Fruit fly (Drosophila melanogaster): ENCODE results near the gene Tap42.

Tap42 gene

DNA sequence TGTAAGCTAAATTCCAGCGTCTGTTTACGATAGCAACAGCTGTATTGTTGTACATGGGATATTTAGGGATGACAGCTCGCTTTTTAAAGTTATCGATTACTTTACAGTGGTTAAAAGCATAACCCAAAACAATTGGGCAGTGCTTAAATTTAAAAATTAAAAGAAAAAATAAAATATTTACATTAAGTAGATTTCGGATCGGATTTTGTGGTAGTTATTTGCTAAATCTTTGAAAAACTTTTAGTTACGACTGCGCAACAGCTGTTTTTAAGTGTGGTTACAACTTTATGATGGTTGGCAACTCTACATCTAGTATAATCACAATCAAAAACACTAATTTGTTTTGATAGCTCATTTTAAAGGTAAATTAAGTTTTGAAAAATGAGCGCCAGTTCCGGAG is 19.8 kb downstream of the Tap42 start, which contains the start of the genes Ing5 and CG7099 (continued):
- peak; percentile 87 for TF ChIP-seq CG16863 (GFP tag; optimal IDR thresholded peaks at IDR 0.05)
- peak; percentile 83 for TF ChIP-seq da (GFP tag; optimal IDR thresholded peaks at IDR 0.05)
- no peak for TF ChIP-seq CG1832 (GFP tag; optimal IDR thresholded peaks at IDR 0.05)
- TF ChIP-seq knrl (GFP tag; IDR thresholded peaks at IDR 0.05; ENCODE audit: partially characterized antibody): peak; percentile 78
- TF ChIP-seq E2f2 (GFP tag; IDR thresholded peaks at IDR 0.05): peak; percentile 81
- no peak for TF ChIP-seq Deaf1 (tag; optimal IDR thresholded peaks at IDR 0.05)
- peak; percentile 96 for TF ChIP-seq CG12942 (GFP tag; optimal IDR thresholded peaks at IDR 0.05)
- TF ChIP-seq CG18011 (GFP tag; optimal IDR thresholded peaks at IDR 0.05): peak; percentile 87
- TF ChIP-seq Drgx (GFP tag; IDR thresholded peaks at IDR 0.05): peak; percentile 88
- peak; percentile 60 for TF ChIP-seq HmgD (GFP tag; optimal IDR thresholded peaks at IDR 0.05)
- peak; percentile 95 for TF ChIP-seq CG3281 (GFP tag; optimal IDR thresholded peaks at IDR 0.05)
- TF ChIP-seq otp (GFP tag; IDR thresholded peaks at IDR 0.05): peak; percentile 97
- peak; percentile 94 for TF ChIP-seq CG11695 (GFP tag; IDR thresholded peaks at IDR 0.05)
- peak; percentile 85 for TF ChIP-seq CG15011 (GFP tag; optimal IDR thresholded peaks at IDR 0.05)
- no peak; the same call in 2 of the 3 replicates for TF ChIP-seq zen2 (GFP tag; IDR thresholded peaks at IDR 0.05; ENCODE audit: partially characterized antibody)
- TF ChIP-seq CG6254 (GFP tag; optimal IDR thresholded peaks at IDR 0.05): peak; percentile 87
- no peak for TF ChIP-seq br (optimal IDR thresholded peaks at IDR 0.05)
- peak; percentile 94 for TF ChIP-seq Hmr (GFP tag; optimal IDR thresholded peaks at IDR 0.05)
- peak; percentile 95 for TF ChIP-seq CG11093 (GFP tag; IDR thresholded peaks at IDR 0.05)
- no peak for TF ChIP-seq CG31365 (tag; optimal IDR thresholded peaks at IDR 0.05)
- TF ChIP-seq sens (GFP tag): peak; percentile 99
- TF ChIP-seq luna (GFP tag; optimal IDR thresholded peaks at IDR 0.05): peak; percentile 54
- TF ChIP-seq H2.0 (GFP tag; IDR thresholded peaks at IDR 0.05): peak; percentile 96
- TF ChIP-seq CG6813 (GFP tag; optimal IDR thresholded peaks at IDR 0.05): peak; percentile 88
- TF ChIP-seq CG13424 (tag; optimal IDR thresholded peaks at IDR 0.05): peak; percentile 97
- peak; percentile 90 for TF ChIP-seq danr (GFP tag; IDR thresholded peaks at IDR 0.05)
- TF ChIP-seq ase (GFP tag; IDR thresholded peaks at IDR 0.05): peak; percentile 96
- TF ChIP-seq CG9727 (GFP tag; optimal IDR thresholded peaks at IDR 0.05): peak; percentile 96
- TF ChIP-seq dysf (GFP tag; IDR thresholded peaks at IDR 0.05): peak; percentile 96
- peak; percentile 95 for TF ChIP-seq CG5245 (GFP tag; optimal IDR thresholded peaks at IDR 0.05)
- TF ChIP-seq CG14860 (GFP tag; IDR thresholded peaks at IDR 0.05; ENCODE audit: partially characterized antibody): peak; percentile 62; the same call in 2 of the 3 replicates
- peak; percentile 95 for TF ChIP-seq CG13123 (GFP tag; optimal IDR thresholded peaks at IDR 0.05)
- TF ChIP-seq CG7839 (tag; optimal IDR thresholded peaks at IDR 0.05): peak; percentile 97
- peak; percentile 70 to 88 for TF ChIP-seq crp (GFP tag; optimal IDR thresholded peaks at IDR 0.05)
- TF ChIP-seq Asciz (GFP tag; optimal IDR thresholded peaks at IDR 0.05): peak; percentile 90
- TF ChIP-seq dmrt11E (tag; optimal IDR thresholded peaks at IDR 0.05): peak; percentile 96
- peak; percentile 85 for TF ChIP-seq CG6683 (GFP tag; optimal IDR thresholded peaks at IDR 0.05)
- peak; percentile 75 for TF ChIP-seq bigmax (GFP tag; optimal IDR thresholded peaks at IDR 0.05)
- peak; percentile 98 for TF ChIP-seq CoRest (tag; optimal IDR thresholded peaks at IDR 0.05)
- TF ChIP-seq z (GFP tag; IDR thresholded peaks at IDR 0.05): peak; percentile 49; the same call in 1 of the 3 replicates
- TF ChIP-seq onecut (GFP tag; IDR thresholded peaks at IDR 0.05): peak; percentile 85
- TF ChIP-seq ap (GFP tag; IDR thresholded peaks at IDR 0.05): peak; percentile 92
- TF ChIP-seq CG17361 (GFP tag; IDR thresholded peaks at IDR 0.05): peak; percentile 97
- TF ChIP-seq HLH3B (GFP tag; IDR thresholded peaks at IDR 0.05): peak; percentile 96
- TF ChIP-seq gcm (GFP tag; optimal IDR thresholded peaks at IDR 0.05): peak; percentile 93
- TF ChIP-seq CG13894 (tag; optimal IDR thresholded peaks at IDR 0.05): peak; percentile 96
- peak; percentile 90 for TF ChIP-seq Poxn (GFP tag; IDR thresholded peaks at IDR 0.05)
- TF ChIP-seq CG30020 (tag; optimal IDR thresholded peaks at IDR 0.05): peak; percentile 87
- TF ChIP-seq Doc2 (GFP tag; IDR thresholded peaks at IDR 0.05): peak; percentile 91
- TF ChIP-seq D19A (tag; optimal IDR thresholded peaks at IDR 0.05): peak; percentile 89
- peak; percentile 94 for TF ChIP-seq CG2199 (GFP tag; IDR thresholded peaks at IDR 0.05)
